Fruit fly (Drosophila melanogaster) whole organism: Measurements from ENCODE around the gene Hrd3.

ENCODE experiments used
- CG8478 ChIP-seq: fragments of >200 bp; optimal IDR thresholded peaks from 2 replicates; lab custom pipeline; 2018; ENCODE audit warnings: inconsistent platforms
- Dll ChIP-seq: fragments of >200 bp; optimal IDR thresholded peaks from 2 replicates; lab custom pipeline; 2017
- EcR ChIP-seq, 2 experiments: fragments of >200 bp; optimal IDR thresholded peaks; 2 replicates each; lab custom pipeline; 2017; ENCODE audit warnings: missing biosample characterization in 2 of 2, missing genetic modification characterization in 2 of 2, missing genetic modification reagents in 2 of 2
- pan ChIP-seq: fragments of >200 bp; optimal IDR thresholded peaks from 2 replicates; lab custom pipeline; 2017
- psq ChIP-seq: fragments of >200 bp; optimal IDR thresholded peaks from 2 replicates; lab custom pipeline; 2017
- usp ChIP-seq: fragments of >200 bp; optimal IDR thresholded peaks from 2 replicates; lab custom pipeline; 2017; ENCODE audit warnings: missing biosample characterization, missing genetic modification characterization, mixed read lengths

The Hrd3 gene

DNA sequence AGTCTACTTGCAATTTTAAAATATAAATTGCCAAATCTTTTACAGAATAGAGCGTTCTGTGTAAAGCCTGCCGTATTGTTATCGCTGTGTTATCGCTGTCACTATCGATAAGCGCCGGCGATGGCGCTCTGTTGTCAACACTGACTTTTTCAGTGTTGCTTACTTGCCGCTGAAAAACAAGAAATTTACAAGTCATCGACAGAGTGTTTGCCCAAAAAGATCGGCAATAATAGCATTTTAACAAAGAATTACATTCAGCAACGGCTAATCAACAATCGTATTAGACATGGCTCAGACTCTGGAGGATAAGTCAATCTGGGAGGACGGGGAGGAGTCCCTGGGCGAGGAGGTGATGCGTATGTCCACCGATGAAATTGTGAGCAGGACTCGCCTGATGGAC, 5.6 kb downstream of the Hrd3 start, which contains the start of the genes RanBP3 and Rpt5:
RanBP3 (minus strand) TSS at position 107 of the 400 bp plus-strand sequence.
Rpt5 (plus strand) TSS at position 149 of the 400 bp plus-strand sequence.
- TF ChIP-seq EcR (GFP tag; optimal IDR thresholded peaks at IDR 0.05; lab: Kevin White, UChicago) (no peak), Dll (no peak), psq (no peak), usp (no peak), CG8478 (lab: Kevin White, UChicago) (no peak), pan (no peak)

DNA sequence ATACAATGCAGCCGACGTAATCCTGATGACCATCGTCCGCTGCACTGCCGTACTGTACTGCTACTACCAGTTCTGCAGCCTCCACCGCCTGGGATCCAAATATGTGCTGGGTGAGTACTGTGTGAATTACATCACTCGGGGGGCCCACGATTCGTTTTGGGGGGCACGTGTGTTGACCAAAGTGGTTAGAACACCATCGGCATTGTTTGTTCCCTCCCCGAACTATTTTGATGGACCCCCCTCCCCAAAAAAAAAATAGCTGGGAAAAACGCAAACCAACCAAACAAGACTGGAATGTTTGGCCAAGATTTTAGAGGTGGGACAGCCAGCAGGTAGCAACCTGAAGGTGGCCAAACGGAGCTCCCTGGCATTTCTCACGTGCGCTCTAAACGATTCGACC, 10.9 kb downstream of the Hrd3 start:
- TF ChIP-seq pan = no peak

DNA sequence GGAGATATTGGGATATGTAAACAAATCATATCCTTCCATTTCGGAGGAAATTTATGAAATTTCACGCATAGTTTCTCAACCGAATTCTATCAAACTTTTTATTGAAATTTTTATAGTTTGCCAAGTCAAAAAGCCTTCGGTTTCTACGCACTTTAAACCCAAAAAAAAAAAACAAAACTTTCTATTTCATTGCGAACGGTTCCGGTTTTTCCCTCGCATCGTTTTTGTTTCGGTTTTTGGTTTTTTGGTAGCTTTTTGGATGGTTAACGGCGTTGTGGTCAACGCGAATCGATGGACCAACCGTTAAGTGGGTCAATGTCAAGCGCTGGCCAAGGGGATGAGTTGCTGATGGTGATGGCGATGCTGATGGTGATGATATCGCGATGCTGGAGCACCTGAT, 17.4 kb downstream of the Hrd3 start:
- TF ChIP-seq psq = no peak
- TF ChIP-seq EcR (GFP tag; optimal IDR thresholded peaks at IDR 0.05; lab: Kevin White, UChicago) = no peak

DNA sequence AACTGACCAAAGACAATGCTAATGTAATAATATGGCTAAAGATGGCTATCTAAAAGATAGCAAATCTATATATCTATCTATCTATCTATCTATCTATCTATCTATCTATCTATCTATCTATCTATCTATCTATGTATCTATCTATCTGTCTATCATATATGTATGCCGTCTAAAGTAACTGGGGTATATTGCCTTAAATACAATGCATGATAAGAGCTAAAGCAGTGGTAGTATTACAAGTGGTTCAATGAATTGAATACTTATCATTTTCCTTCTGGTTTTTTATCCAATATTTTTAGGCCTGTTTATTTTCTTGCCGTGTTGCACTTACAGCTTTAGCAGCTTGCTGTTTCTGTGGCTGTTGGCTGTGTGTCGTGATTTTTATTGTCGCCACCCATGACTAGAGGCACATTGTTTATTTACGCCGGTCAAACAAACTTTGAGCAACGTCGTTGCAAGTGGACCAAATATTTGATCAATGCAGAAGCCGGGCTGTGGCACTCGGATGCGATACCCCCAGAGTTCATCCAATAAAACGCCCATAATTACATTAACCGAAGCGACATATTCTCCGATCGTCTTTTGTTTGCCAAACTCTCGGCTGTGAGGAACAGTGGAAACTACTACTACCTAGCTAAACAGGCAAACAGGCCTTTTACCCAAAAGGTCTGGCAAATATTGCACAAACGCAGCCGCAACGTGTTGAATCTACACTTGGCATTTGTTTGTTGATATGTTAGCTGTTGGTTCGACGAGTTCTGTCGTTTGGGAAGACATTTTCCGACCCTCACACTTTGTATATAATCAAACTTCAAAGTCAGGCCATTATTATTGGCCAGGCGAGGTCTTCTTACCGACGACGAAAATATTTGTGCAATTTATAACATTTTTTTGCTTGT, 20.4 kb downstream of the Hrd3 start:
- TF ChIP-seq Dll (no peak), CG8478 (lab: Kevin White, UChicago) (no peak), EcR (GFP tag; optimal IDR thresholded peaks at IDR 0.05; lab: Kevin White, UChicago) (no peak), psq (no peak)

DNA sequence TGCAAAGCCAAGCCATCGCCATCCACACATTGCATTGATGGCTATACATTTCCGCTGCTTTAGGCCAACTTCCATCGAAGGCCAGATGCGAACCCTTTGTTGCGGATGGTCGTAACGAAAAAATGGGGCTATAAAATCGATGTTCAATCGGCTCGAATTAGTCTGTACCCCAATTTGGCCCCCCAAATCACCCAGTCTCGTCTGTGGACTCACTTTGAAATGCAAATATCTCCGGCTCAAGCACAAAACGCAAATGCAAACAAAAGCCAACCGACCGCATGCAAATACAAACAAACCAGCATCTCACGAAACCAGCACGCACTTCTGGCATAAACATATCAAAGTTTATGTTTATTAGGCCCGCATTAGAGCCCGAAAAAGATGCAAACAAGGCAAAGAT, 22.0 kb downstream of the Hrd3 start:
- TF ChIP-seq Dll = no peak
- TF ChIP-seq pan = no peak
- no peak for TF ChIP-seq EcR (GFP tag; optimal IDR thresholded peaks at IDR 0.05; lab: Kevin White, UChicago)
- TF ChIP-seq usp = no peak

DNA sequence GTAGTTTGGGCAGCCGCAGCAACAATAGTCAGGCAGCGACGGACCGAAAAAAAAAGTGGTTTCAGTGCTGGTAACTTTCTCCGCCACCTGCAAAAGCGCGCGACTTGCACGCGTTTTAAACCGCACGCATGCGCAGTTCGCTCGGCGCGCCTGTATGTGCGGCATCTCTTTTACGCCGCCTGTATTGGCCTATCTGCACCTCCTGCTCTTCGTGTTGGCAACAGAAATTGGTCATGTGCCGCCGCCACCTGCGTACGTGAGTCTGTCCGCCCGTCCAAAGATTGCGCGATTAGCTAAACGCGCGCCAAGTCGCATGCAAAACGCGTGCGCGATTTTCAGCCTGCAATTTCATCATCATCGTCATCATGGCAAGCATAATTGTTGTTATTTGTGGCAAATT, 22.7 kb downstream of the Hrd3 start:
- TF ChIP-seq pan = no peak
- TF ChIP-seq CG8478 (lab: Kevin White, UChicago) = no peak
- TF ChIP-seq EcR (GFP tag; optimal IDR thresholded peaks at IDR 0.05; lab: Kevin White, UChicago) = no peak
- TF ChIP-seq psq = no peak
- no peak for TF ChIP-seq usp
- no peak for TF ChIP-seq Dll

DNA sequence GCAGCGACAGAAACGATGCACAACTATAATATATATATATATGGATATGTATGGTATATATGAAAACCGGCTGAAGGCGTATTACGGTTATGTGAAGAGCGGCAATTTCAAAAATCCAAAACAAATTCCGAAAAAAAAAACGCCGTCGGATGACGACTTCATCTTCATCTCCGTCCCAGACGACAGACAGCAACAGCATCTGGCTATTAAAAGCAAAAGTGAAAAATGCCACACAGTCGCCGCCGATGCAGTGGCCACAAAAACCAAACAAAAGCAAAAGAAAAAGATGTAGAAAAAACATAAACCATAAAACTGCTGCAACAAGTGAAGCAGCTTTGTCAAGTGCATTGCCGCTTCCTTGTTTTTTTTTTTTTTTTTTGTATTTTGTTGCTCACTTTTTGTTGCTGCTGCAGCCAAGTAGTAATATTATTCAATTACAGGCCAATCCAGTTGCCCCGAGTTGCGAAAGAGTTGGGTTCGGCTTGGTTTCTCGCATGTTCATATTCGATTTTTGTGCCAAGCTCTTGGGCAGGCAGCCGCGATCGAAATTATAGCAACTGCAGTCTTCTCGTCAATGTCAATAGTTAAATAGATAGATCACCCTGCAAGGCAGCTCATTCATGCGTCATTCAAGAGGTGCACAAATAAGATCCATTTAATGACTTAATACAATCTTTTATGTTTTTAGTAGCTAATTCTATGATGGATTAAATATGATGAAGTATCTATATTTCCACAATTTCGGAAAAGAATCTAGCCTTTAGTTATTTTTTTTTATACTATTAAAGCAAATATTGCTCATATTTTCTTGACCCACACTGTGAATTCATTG, 23.6 kb downstream of the Hrd3 start:
- TF ChIP-seq usp (no peak), EcR (GFP tag; optimal IDR thresholded peaks at IDR 0.05; lab: Kevin White, UChicago) (no peak), psq (no peak), pan (no peak), Dll (no peak), CG8478 (lab: Kevin White, UChicago) (no peak)

DNA sequence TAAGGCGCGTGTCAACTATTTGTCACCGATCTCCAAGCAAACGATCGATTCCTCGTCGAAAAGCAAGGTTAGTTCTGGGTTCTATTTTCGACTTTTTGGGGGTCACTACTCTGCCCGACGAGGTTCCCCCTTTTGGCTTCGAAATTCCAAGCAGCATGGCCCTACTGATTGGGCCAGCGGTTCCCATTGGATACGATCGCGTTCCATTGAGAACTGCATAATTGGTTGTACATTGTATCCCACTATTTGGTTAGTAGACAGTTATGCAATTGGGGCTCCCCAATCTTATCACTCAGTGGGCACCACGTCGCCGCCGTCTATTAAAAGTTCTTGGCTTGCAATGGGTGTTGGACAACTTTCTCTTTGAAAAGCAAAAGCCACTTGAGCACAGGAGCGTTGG, 24.6 kb downstream of the Hrd3 start:
- TF ChIP-seq CG8478 (lab: Kevin White, UChicago) (no peak), psq (no peak), Dll (no peak), usp (no peak), pan (no peak), EcR (GFP tag; optimal IDR thresholded peaks at IDR 0.05; lab: Kevin White, UChicago) (no peak)

DNA sequence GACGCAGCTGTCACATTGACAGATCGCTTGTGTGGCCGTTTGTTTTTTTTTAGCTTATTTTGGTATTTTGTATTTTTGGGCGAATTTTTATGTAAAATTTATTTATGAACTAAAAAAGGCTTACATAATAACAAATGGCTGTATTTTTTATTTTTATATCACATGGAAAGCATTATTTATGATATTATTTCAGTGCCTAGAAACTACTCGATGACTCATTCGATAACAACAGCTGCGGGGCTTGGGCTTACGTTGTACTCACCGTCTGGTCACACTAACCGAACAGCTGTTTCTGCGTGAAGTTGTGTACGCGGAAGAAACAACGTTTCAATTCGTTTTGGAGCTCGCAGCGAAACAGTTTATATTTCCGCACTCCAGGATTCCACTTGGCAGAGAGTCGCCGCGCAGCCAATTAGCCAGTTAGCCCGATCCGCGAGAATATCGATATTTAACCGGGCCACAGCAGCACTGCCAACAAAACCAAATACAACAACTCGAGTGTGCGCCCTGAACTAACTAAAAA, 25.3 kb downstream of the Hrd3 start, which contains the start of the genes Hmgcr and Rpn9:
Hmgcr (plus strand) TSS at position 335 of the 523 bp plus-strand sequence.
Rpn9 (minus strand) TSS at position 473 of the 523 bp plus-strand sequence.
- no peak for TF ChIP-seq Dll
- TF ChIP-seq pan = no peak
- no peak for TF ChIP-seq usp

DNA sequence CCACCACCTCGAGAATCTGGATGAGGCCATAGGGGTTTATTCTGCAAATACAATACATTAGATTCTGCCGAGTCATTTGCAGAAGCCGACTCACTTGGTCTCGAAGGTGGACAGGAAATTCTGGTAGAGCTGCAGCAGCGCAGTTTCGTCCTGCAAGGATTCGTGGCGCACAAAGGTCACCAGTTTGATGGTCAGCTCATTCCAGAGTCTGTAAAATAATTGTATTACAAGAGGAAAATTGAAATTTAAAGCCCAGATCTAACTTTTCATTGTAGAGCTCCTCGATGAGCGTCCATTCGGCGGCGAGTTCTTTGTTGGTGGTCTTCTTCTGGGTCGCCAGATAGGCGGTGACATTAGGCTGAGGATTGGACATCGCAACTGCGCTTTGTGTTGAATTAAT, 25.8 kb downstream of the Hrd3 start:
- TF ChIP-seq Dll = no peak
- no peak for TF ChIP-seq psq
- no peak for TF ChIP-seq CG8478 (lab: Kevin White, UChicago)
- no peak for TF ChIP-seq EcR (GFP tag; optimal IDR thresholded peaks at IDR 0.05; lab: Kevin White, UChicago)
- no peak for TF ChIP-seq pan
- no peak for TF ChIP-seq usp

DNA sequence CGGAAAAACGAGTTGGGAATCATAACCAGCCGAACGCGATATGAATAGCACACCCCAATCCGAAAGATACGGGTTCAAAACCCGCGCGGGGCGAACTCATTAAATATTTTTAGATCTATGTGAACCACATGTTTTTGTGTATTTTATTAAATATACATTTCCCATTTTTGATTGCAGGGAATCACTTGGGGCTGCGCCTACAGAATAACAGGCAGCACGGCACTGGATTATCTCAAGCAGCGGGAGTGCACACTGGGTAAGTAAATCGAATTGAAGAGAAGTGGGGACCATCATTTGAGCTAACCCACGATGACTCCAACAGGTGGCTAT, 27.9 kb downstream of the Hrd3 start:
- TF ChIP-seq psq (no peak), EcR (GFP tag; optimal IDR thresholded peaks at IDR 0.05; lab: Kevin White, UChicago) (no peak), Dll (no peak), pan (no peak), CG8478 (lab: Kevin White, UChicago) (no peak), usp (no peak)

DNA sequence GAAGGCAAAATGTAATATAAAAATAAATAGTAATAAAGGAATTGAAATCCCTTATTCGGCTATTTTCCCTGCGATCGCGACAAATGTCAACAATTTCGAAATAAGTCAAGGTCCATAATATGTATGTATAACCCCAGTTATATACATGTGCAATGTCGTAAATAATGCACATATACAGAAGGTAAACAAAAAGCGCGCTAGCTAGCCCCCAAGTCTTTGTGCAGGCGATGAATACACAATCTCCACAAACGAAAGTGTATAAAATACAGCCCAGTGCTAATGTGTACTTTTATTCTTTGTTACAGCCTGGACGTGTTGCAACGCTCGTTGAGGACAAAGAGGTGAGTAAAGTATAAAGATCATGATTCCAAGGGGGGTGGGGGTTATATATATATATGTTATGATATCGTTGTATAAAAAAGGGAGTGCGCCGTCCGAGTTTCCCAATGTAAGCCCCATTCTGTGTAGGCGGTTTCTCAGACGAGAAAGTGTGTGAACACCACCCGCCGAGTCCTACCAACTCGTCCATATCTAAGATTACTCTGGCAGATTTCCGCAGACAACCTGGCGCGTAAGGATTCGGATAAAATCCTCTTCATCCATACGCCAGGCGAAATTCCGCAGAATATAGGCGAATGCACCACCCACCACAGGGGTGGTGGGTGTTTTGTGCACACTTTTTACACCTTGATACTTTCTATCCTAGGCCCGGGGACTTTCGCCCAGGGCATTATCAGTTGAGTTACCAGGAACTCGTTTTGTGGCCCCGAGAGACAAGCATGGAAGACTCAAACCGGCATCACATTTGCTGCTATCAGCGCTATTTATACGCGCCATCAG, 28.5 kb downstream of the Hrd3 start:
- no peak for TF ChIP-seq psq
- no peak for TF ChIP-seq CG8478 (lab: Kevin White, UChicago)
- no peak for TF ChIP-seq EcR (GFP tag; optimal IDR thresholded peaks at IDR 0.05; lab: Kevin White, UChicago)
- no peak for TF ChIP-seq pan
- TF ChIP-seq Dll = no peak
- no peak for TF ChIP-seq usp

DNA sequence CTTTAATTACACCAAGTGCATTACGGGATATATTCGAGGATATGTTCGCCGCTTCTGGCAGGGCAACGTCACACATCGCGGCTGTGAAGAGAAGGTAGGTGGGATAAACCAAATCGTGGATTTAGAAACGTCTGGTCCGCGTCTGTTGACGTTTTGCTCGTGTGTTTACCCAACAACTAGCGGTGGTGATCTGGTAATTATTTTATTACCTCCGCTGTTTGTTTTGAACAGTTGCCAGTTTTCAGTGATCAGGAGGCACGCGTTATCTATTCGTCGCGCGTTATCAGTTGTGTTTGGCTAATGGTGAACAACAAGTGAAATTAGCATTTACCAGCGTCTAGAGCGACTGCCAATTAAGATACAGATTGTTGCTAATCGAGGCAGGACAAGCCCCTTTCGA, 29.3 kb downstream of the Hrd3 start:
- TF ChIP-seq CG8478 (lab: Kevin White, UChicago) (no peak), EcR (GFP tag; optimal IDR thresholded peaks at IDR 0.05; lab: Kevin White, UChicago) (no peak), usp (no peak), psq (no peak), Dll (no peak), pan (no peak)
